Worm (Caenorhabditis elegans) whole organism, young adult: ENCODE measurements around the gene clec-40.

ENCODE experiments used
- F22D6.2 ChIP-seq: sonication (generic microtip); optimal IDR thresholded peaks from 2 replicates; lab custom pipeline; 2016; ENCODE audit warnings: mild to moderate bottlenecking, missing genetic modification characterization, missing compliant biosample characterization
- F57A8.1 ChIP-seq: fragments of 200-800 bp; sonication (Bioruptor generic); optimal IDR thresholded peaks from 2 replicates; lab custom pipeline; 2018; ENCODE audit warnings: mild to moderate bottlenecking, missing genetic modification characterization, moderate library complexity, missing compliant biosample characterization
- T07F8.4 ChIP-seq: sonication (generic microtip); optimal IDR thresholded peaks from 2 replicates; lab custom pipeline; 2016; ENCODE audit warnings: mild to moderate bottlenecking, missing genetic modification characterization, moderate library complexity, missing compliant biosample characterization
- Y79H2A.3 ChIP-seq: fragments of 200-800 bp; sonication (Bioruptor generic); conservative IDR thresholded peaks from 2 replicates; pipeline ENCODE4 v1.3.6; 2022; ENCODE audit warnings: missing genetic modification reagents, missing genetic modification characterization, missing compliant biosample characterization
- ZK185.1 ChIP-seq: sonication (generic microtip); optimal IDR thresholded peaks from 2 replicates; lab custom pipeline; 2016; ENCODE audit warnings: mild to moderate bottlenecking, missing genetic modification characterization, missing compliant biosample characterization; ENCODE audit not compliant: poor library complexity, severe bottlenecking
- akir-1 ChIP-seq: fragments of 200-800 bp; sonication (Bioruptor generic); optimal IDR thresholded peaks from 2 replicates; lab custom pipeline; 2018; ENCODE audit warnings: mild to moderate bottlenecking, missing genetic modification characterization, moderate library complexity, missing compliant biosample characterization
- bed-2 ChIP-seq: fragments of 200-800 bp; sonication (Bioruptor generic); IDR thresholded peaks from 2 replicates; pipeline ENCODE4 v1.3.6; 2022; ENCODE audit warnings: missing genetic modification reagents, missing genetic modification characterization, missing compliant biosample characterization
- ccch-3 ChIP-seq: fragments of 200-800 bp; sonication (Bioruptor generic); optimal IDR thresholded peaks from 2 replicates; lab custom pipeline; 2018; ENCODE audit warnings: mild to moderate bottlenecking, missing genetic modification characterization, missing compliant biosample characterization
- ceh-100 ChIP-seq: fragments of 200-800 bp; sonication (Bioruptor generic); IDR thresholded peaks from 2 replicates; pipeline ENCODE4 v1.3.6; 2022; ENCODE audit warnings: missing genetic modification reagents, missing genetic modification characterization, missing compliant biosample characterization
- dpff-1 ChIP-seq: sonication (generic microtip); optimal IDR thresholded peaks from 2 replicates; lab custom pipeline; 2017; ENCODE audit warnings: mild to moderate bottlenecking, missing genetic modification characterization, missing compliant biosample characterization
- egl-44 ChIP-seq: fragments of 200-800 bp; sonication (Bioruptor generic); IDR thresholded peaks from 2 replicates; pipeline ENCODE4 v1.3.6; 2022; ENCODE audit warnings: missing genetic modification reagents, missing genetic modification characterization, missing compliant biosample characterization
- egrh-3 ChIP-seq: fragments of 200-800 bp; sonication (Bioruptor generic); IDR thresholded peaks from 2 replicates; pipeline ENCODE4 v1.3.6; 2022; ENCODE audit warnings: missing genetic modification reagents, missing genetic modification characterization, missing compliant biosample characterization
- hlh-26 ChIP-seq: fragments of 200-800 bp; sonication (Bioruptor generic); conservative IDR thresholded peaks from 2 replicates; pipeline ENCODE4 v1.3.6; 2022; ENCODE audit warnings: missing genetic modification reagents, missing genetic modification characterization, missing compliant biosample characterization
- lag-1 ChIP-seq: fragments of 200-800 bp; sonication (Bioruptor generic); IDR thresholded peaks from 2 replicates; pipeline ENCODE4 v1.3.6; 2022; ENCODE audit warnings: missing genetic modification reagents, missing genetic modification characterization, missing compliant biosample characterization
- let-526 ChIP-seq: fragments of 200-800 bp; sonication (Bioruptor generic); IDR thresholded peaks from 2 replicates; pipeline ENCODE4 v1.3.6; 2022; ENCODE audit warnings: missing genetic modification reagents, missing genetic modification characterization, missing compliant biosample characterization
- let-607 ChIP-seq, 2 experiments: fragments of 200-800 bp in 1 of 2; sonication (Bioruptor generic) in 1 of 2; sonication (generic microtip) in 1 of 2; optimal IDR thresholded peaks; 2 replicates each; lab custom pipeline; 2016 to 2018; ENCODE audit warnings: mild to moderate bottlenecking in 2 of 2, missing compliant biosample characterization in 2 of 2, missing genetic modification characterization in 2 of 2, moderate library complexity in 2 of 2, missing genotype in 1 of 2
- lin-54 ChIP-seq: fragments of 200-800 bp; sonication (Bioruptor generic); optimal IDR thresholded peaks from 2 replicates; lab custom pipeline; 2018; ENCODE audit warnings: mild to moderate bottlenecking, missing genetic modification characterization, missing compliant biosample characterization
- lsl-1 ChIP-seq: fragments of 200-800 bp; sonication (Bioruptor generic); optimal IDR thresholded peaks from 2 replicates; lab custom pipeline; 2018; ENCODE audit warnings: mild to moderate bottlenecking, missing genetic modification characterization, moderate library complexity, missing compliant biosample characterization
- madf-6 ChIP-seq: fragments of 200-800 bp; sonication (Bioruptor generic); IDR thresholded peaks from 2 replicates; pipeline ENCODE4 v1.3.6; 2022; ENCODE audit warnings: missing genetic modification reagents, missing genetic modification characterization, missing compliant biosample characterization
- madf-8 ChIP-seq: fragments of 200-800 bp; sonication (Bioruptor generic); conservative IDR thresholded peaks from 2 replicates; pipeline ENCODE4 v1.3.6; 2022; ENCODE audit warnings: missing genetic modification reagents, missing genetic modification characterization, missing compliant biosample characterization
- mel-28 ChIP-seq: sonication (generic microtip); optimal IDR thresholded peaks from 2 replicates; lab custom pipeline; 2016; ENCODE audit warnings: borderline replicate concordance, mild to moderate bottlenecking, missing genetic modification characterization, missing compliant biosample characterization
- nhr-80 ChIP-seq: sonication (generic microtip); optimal IDR thresholded peaks from 2 replicates; lab custom pipeline; 2016; ENCODE audit warnings: missing genetic modification characterization, missing compliant biosample characterization
- rpc-1 ChIP-seq, 2 experiments: fragments of 150-350 bp in 1 of 2; sonication (generic microtip) in 1 of 2; optimal IDR thresholded peaks; 2 replicates each; lab custom pipeline; 2014 to 2018; ENCODE audit warnings: missing biosample characterization in 1 of 2, missing genetic modification characterization in 1 of 2, missing genetic modification reagents in 1 of 2, missing genotype in 1 of 2
- snpc-1.1 ChIP-seq: sonication (generic microtip); optimal IDR thresholded peaks from 2 replicates; lab custom pipeline; 2017; ENCODE audit warnings: missing genetic modification characterization, mild to moderate bottlenecking, missing compliant biosample characterization, antibody characterized with exemption, moderate library complexity, missing genotype, missing genetic modification reagents; ENCODE audit not compliant: insufficient read depth
- somi-1 ChIP-seq: fragments of 200-800 bp; sonication (Bioruptor generic); optimal IDR thresholded peaks from 2 replicates; lab custom pipeline; 2018; ENCODE audit warnings: mild to moderate bottlenecking, missing genetic modification characterization, missing compliant biosample characterization
- tbp1 ChIP-seq: fragments of 200-800 bp; sonication (Bioruptor generic); optimal IDR thresholded peaks from 2 replicates; lab custom pipeline; 2018; ENCODE audit warnings: mild to moderate bottlenecking, missing genetic modification characterization, missing compliant biosample characterization
- tbx-9 ChIP-seq: sonication (generic microtip); optimal IDR thresholded peaks from 2 replicates; lab custom pipeline; 2016; ENCODE audit warnings: borderline replicate concordance, missing genetic modification characterization, inconsistent platforms, missing compliant biosample characterization
- xnd-1 ChIP-seq: sonication (generic microtip); optimal IDR thresholded peaks from 2 replicates; lab custom pipeline; 2016; ENCODE audit warnings: missing genotype, missing genetic modification reagents, missing genetic modification characterization, missing compliant biosample characterization
- ztf-25 ChIP-seq: fragments of 200-800 bp; sonication (Bioruptor generic); IDR thresholded peaks from 2 replicates; pipeline ENCODE4 v1.3.6; 2022; ENCODE audit warnings: missing genetic modification reagents, missing genetic modification characterization, missing compliant biosample characterization
- ztf-6 ChIP-seq: fragments of 200-800 bp; sonication (Bioruptor generic); IDR thresholded peaks from 2 replicates; pipeline ENCODE4 v1.3.6; 2022; ENCODE audit warnings: missing genetic modification reagents, missing genetic modification characterization, missing compliant biosample characterization

The clec-40 gene

ce11 chrV:16857977-16858479 is 17.2 kb upstream of the clec-40 start, which contains the start of the genes clec-31 and clec-22:
clec-31 (minus strand) TSS chrV:16858077.
clec-22 (plus strand) TSS chrV:16858429.
- no peak for TF ChIP-seq ceh-100 (GFP tag; lab: Robert Waterston, UW)
- TF ChIP-seq Y79H2A.3 (GFP tag; lab: Robert Waterston, UW), result no peak
- TF ChIP-seq ZK185.1 (tag; lab: Kevin White, UChicago), result no peak
- TF ChIP-seq T07F8.4 (tag; lab: Kevin White, UChicago), result no peak
- no peak for TF ChIP-seq ztf-25 (GFP tag; lab: Robert Waterston, UW)
- TF ChIP-seq F22D6.2, result no peak
- no peak for TF ChIP-seq F57A8.1 (GFP tag; lab: Kevin White, UChicago)
- no peak for TF ChIP-seq lsl-1 (GFP tag; lab: Kevin White, UChicago)
- no peak for TF ChIP-seq snpc-1.1 (tag; lab: Kevin White, UChicago)
- no peak for TF ChIP-seq mel-28 (tag; lab: Kevin White, UChicago)

DNA sequence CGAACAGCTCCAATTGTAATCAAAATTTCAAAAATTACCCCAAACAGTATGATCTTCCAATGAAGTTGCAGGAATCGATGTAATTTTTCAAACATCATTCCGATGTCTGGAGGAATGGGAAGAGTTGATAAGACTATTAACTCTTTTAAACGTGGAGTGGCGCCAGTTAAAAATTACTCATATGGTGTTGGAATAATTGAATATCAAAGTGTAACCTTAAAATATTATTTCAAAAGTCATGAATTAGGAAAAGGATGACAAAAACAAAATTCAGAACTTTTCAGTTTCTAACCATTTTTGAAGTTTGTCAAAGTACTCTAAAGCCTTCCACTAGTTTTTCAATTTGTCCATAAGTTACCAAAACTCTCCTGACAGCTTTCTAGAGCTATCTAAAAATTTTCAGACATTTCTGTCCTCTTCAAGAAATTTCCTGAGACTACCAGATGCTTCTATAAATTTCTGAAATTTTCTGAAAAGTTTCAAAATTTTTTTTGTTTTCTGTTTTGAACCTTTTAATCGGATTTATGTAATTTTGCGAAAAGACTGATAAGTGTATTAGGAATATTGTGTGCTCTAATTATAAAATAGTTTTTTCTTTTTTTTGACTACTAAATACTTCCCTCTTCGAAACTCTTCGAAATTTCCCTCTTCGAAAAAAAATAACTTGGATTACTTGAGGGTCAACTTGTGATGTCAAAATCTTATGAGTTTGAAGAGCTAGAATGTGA is 13.3 kb upstream of the clec-40 start, which contains the start of the genes clec-35 and clec-27:
TSS of gene clec-35 (minus strand) at position 101 of the 728 bp plus-strand sequence.
TSS of gene clec-27 (plus strand) at position 678 of the 728 bp plus-strand sequence.
- TF ChIP-seq ztf-6, result no peak
- no peak for TF ChIP-seq let-607 (tag; optimal IDR thresholded peaks at IDR 0.05; lab: Kevin White, UChicago)
- TF ChIP-seq tbx-9 (tag; lab: Kevin White, UChicago), result no peak
- no peak for TF ChIP-seq lag-1
- TF ChIP-seq, all 124 proteins: peak for 0

DNA sequence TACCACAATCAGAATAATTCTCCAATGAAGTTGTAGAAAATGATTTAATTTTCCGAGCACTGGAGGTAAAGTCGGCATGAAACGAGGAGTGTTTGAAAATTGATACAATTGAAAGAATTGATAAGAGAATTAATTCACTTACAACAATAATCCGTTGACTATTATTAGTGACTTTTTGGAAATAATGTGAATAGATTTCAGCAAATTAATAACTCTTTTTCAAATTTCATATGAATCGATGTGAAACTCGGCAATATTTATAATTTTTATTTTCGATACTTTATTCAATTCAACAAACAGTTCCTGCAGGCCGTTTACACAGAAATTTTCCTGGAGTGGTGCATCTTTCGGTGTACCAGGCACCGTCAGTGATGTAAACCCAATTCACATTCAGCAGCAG is 11.1 kb upstream of the clec-40 start, which contains the start of gene clec-37:
TSS of gene clec-37 (minus strand) at position 101 of the 400 bp plus-strand sequence.
- TF ChIP-seq ZK185.1 (tag; lab: Kevin White, UChicago), result no peak
- TF ChIP-seq egrh-3 (GFP tag; lab: Robert Waterston, UW), result no peak
- TF ChIP-seq akir-1, result no peak
- TF ChIP-seq madf-6, result no peak

DNA sequence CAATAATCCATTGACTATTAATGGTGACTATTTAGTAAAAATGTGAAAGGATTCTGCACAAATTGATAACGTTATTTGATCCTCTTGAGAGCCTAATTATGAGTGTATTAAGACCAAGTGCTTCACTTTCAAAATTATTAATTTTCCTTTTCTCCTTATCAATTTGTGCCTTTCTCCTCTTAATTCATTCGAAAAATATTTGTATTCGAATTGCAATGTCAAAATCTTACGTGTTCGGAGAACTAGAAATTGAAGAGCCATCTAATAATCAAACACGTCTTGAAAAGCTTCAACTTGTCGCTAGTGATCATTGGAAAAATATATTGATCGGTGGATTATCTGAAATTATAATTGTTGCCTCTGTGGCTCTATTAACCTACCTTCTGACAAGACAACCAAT is 7.6 kb upstream of the clec-40 start, which contains the start of the genes clec-36 and clec-26:
TSS of gene clec-36 (minus strand) at position 101 of the 400 bp plus-strand sequence.
TSS of gene clec-26 (plus strand) at position 114 of the 400 bp plus-strand sequence.
- TF ChIP-seq egl-44 (GFP tag; lab: Robert Waterston, UW) (no peak), nhr-80 (tag; lab: Kevin White, UChicago) (peak; percentile 18)

DNA sequence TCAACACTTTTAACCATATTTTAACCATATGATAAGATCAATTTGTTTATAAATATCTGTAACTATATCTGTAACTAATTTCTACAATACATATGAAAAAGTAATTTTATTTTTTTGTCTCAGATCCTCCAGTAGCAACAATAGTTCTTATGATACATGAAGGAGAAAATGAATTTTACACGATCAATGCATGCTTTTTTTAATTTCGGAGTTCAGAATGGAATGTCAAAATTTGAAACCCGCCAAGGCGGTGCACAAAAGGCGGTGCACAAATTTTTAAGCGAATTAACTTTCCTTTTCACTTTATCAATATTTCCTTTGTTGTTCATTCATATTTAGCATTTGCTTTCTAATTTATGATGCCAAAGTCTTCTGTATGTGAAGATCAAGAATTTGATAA is 2.1 kb upstream of the clec-40 start, which contains the start of gene clec-25:
TSS of gene clec-25 (plus strand) at position 301 of the 400 bp plus-strand sequence.
- TF ChIP-seq lin-54 (GFP tag; lab: Kevin White, UChicago) (no peak), rpc-1 (optimal IDR thresholded peaks at IDR 0.05; lab: Kevin White, UChicago) (no peak), rpc-1 (tag; optimal IDR thresholded peaks at IDR 0.05; lab: Kevin White, UChicago) (no peak), ccch-3 (GFP tag; lab: Kevin White, UChicago) (no peak), tbp1 (no peak), hlh-26 (GFP tag; lab: Robert Waterston, UW) (no peak), bed-2 (GFP tag; lab: Robert Waterston, UW) (no peak), madf-8 (no peak), let-526 (GFP tag; lab: Robert Waterston, UW) (no peak), somi-1 (GFP tag; lab: Kevin White, UChicago) (no peak), xnd-1 (tag; lab: Kevin White, UChicago) (no peak), dpff-1 (tag; lab: Kevin White, UChicago) (no peak), Y79H2A.3 (GFP tag; lab: Robert Waterston, UW) (no peak)
